Fruit fly (Drosophila melanogaster): ENCODE results near the gene Abd-B.

Abd-B gene

dm6 chr3R:16913300-16913928 lies 58.6 kb downstream of the Abd-B start (continued):
- TF ChIP-seq lmd (GFP tag; IDR thresholded peaks at IDR 0.05) (0 out of 2 replicates have a peak, but pooled peaks have one; percentile 11), HLHmδ (GFP tag; optimal IDR thresholded peaks at IDR 0.05) (peak; percentile 17), CG3407 (GFP tag; optimal IDR thresholded peaks at IDR 0.05) (peak; percentile 6), CG15696 (tag; optimal IDR thresholded peaks at IDR 0.05) (peak; percentile 43), CG11504 (tag; optimal IDR thresholded peaks at IDR 0.05) (peak; percentile 39), gro (GFP tag; optimal IDR thresholded peaks at IDR 0.05) (no peak), CoRest (tag; optimal IDR thresholded peaks at IDR 0.05) (peak; percentile 35), CG10321 (GFP tag; IDR thresholded peaks at IDR 0.05) (0 out of 2 replicates have a peak, but pooled peaks have one; percentile 21), CG13424 (tag; optimal IDR thresholded peaks at IDR 0.05) (no peak), CG10267 (tag; optimal IDR thresholded peaks at IDR 0.05) (peak; percentile 22), D19A (tag; optimal IDR thresholded peaks at IDR 0.05) (peak; percentile 27), Oli (tag; optimal IDR thresholded peaks at IDR 0.05) (peak; percentile 10), CG18476 (GFP tag; optimal IDR thresholded peaks at IDR 0.05) (peak; percentile 1), CG31441 (GFP tag; IDR thresholded peaks at IDR 0.05) (peak; percentile 36; the same call in 1 of the 2 replicates), CG4424 (GFP tag; optimal IDR thresholded peaks at IDR 0.05) (peak; percentile 9), CG2712 (tag; optimal IDR thresholded peaks at IDR 0.05) (peak; percentile 51), odd (GFP tag; optimal IDR thresholded peaks at IDR 0.05) (no peak), Atf6 (GFP tag; IDR thresholded peaks at IDR 0.05) (no peak), Ptx1 (GFP tag; IDR thresholded peaks at IDR 0.05) (peak; percentile 24; the same call in 1 of the 2 replicates), D (optimal IDR thresholded peaks at IDR 0.05) (no peak), D (GFP tag; optimal IDR thresholded peaks at IDR 0.05) (peak; percentile 18), abd-A (tag; optimal IDR thresholded peaks at IDR 0.05) (peak; percentile 57), kni (GFP tag; optimal IDR thresholded peaks at IDR 0.05) (peak; percentile 88), grau (tag; optimal IDR thresholded peaks at IDR 0.05) (peak; percentile 19), tio (GFP tag; optimal IDR thresholded peaks at IDR 0.05) (peak; percentile 20), CG15514 (GFP tag; optimal IDR thresholded peaks at IDR 0.05) (no peak), prd (optimal IDR thresholded peaks at IDR 0.05) (no peak), prd (GFP tag; IDR thresholded peaks at IDR 0.05) (peak; percentile 43; the same call in 2 of the 3 replicates), ato (GFP tag; IDR thresholded peaks at IDR 0.05; ENCODE audit: partially characterized antibody) (0 out of 2 replicates have a peak, but pooled peaks have one; percentile 8), ewg (GFP tag; optimal IDR thresholded peaks at IDR 0.05) (peak; percentile 90), Doc3 (GFP tag; IDR thresholded peaks at IDR 0.05; ENCODE audit: partially characterized antibody) (no peak), tll (GFP tag; optimal IDR thresholded peaks at IDR 0.05) (peak in 1 of 2 experiments; percentile 35), ci (GFP tag; IDR thresholded peaks at IDR 0.05) (peak; percentile 55; the same call in 2 of the 3 replicates), pum (GFP tag; optimal IDR thresholded peaks at IDR 0.05) (no peak), cas (GFP tag; IDR thresholded peaks at IDR 0.05) (no peak), Lpt (GFP tag; optimal IDR thresholded peaks at IDR 0.05) (no peak), CG33213 (GFP tag; optimal IDR thresholded peaks at IDR 0.05) (no peak), sens (GFP tag) (peak; percentile 37), Dek (tag; optimal IDR thresholded peaks at IDR 0.05) (no peak), Vsx1 (GFP tag; optimal IDR thresholded peaks at IDR 0.05) (no peak), ash1 (GFP tag; optimal IDR thresholded peaks at IDR 0.05) (peak; percentile 35), eyg (GFP tag; optimal IDR thresholded peaks at IDR 0.05) (no peak), CG14710 (tag; optimal IDR thresholded peaks at IDR 0.05) (peak; percentile 18), CG7357 (GFP tag; IDR thresholded peaks at IDR 0.05) (no peak), pros (GFP tag; optimal IDR thresholded peaks at IDR 0.05) (peak; percentile 7), Ada2b (GFP tag; IDR thresholded peaks at IDR 0.05) (0 out of 2 replicates have a peak, but pooled peaks have one; percentile 16), cg (GFP tag; optimal IDR thresholded peaks at IDR 0.05) (peak; percentile 61), Dp (GFP tag; optimal IDR thresholded peaks at IDR 0.05) (no peak), Nf-YB (GFP tag; optimal IDR thresholded peaks at IDR 0.05) (peak; percentile 86)

All from whole organism, embryonic.